Worm (Caenorhabditis elegans) whole organism, L4/young adult: Measurements from ENCODE around the gene esyt-2.

Experiments
- W03F9.2 ChIP-seq: fragments of 150-350 bp; optimal IDR thresholded peaks from 2 replicates; lab custom pipeline; 2014; ENCODE audit warnings: missing biosample characterization, missing genetic modification characterization
- him-1 ChIP-seq: sonication (generic microtip); optimal IDR thresholded peaks from 2 replicates; lab custom pipeline; 2016; ENCODE audit warnings: missing genotype, missing genetic modification reagents, missing genetic modification characterization, missing compliant biosample characterization

ce11 chrIII:6221403-6221802, 9.4 kb downstream of the esyt-2 start:
- TF ChIP-seq him-1 (no peak), W03F9.2 (tag; lab: Kevin White, UChicago) (no peak)
